Worm (Caenorhabditis elegans) whole organism, L4 larva: ENCODE results near the gene lgc-36.

Experiments
- F10B5.3 ChIP-seq: sonication (generic microtip); optimal IDR thresholded peaks from 2 replicates; lab custom pipeline; 2016; ENCODE audit warnings: mild to moderate bottlenecking, missing genetic modification characterization, missing compliant biosample characterization
- aly-2 ChIP-seq: sonication (generic microtip); optimal IDR thresholded peaks from 2 replicates; lab custom pipeline; 2018; ENCODE audit warnings: missing biosample characterization, missing genetic modification characterization
- ces-1 ChIP-seq: fragments of 150-350 bp; sonication (generic microtip); optimal IDR thresholded peaks from 4 replicates; lab custom pipeline; 2014; ENCODE audit warnings: missing biosample characterization, missing genetic modification reagents, missing genetic modification characterization
- fkh-10 ChIP-seq: fragments of 150-350 bp; optimal IDR thresholded peaks from 2 replicates; lab custom pipeline; 2014; ENCODE audit warnings: missing biosample characterization, missing genetic modification reagents, missing genetic modification characterization
- hif-1 ChIP-seq, 2 experiments: sonication (generic microtip); optimal IDR thresholded peaks; 2 replicates each; lab custom pipeline; 2016 to 2017; ENCODE audit warnings: missing compliant biosample characterization in 2 of 2, missing genetic modification characterization in 2 of 2, missing genetic modification reagents in 2 of 2, missing genotype in 2 of 2, mild to moderate bottlenecking in 1 of 2
- lsy-2 ChIP-seq, 2 experiments: fragments of 150-350 bp in 1 of 2; sonication (generic microtip) in 1 of 2; optimal IDR thresholded peaks; 2 replicates each; lab custom pipeline; 2014 to 2017; ENCODE audit warnings: missing biosample characterization in 2 of 2, missing genetic modification characterization in 2 of 2
- nhr-111 ChIP-seq: fragments of 200-800 bp; sonication (Bioruptor generic); optimal IDR thresholded peaks from 2 replicates; lab custom pipeline; 2018; ENCODE audit warnings: mild to moderate bottlenecking, missing genetic modification characterization, missing compliant biosample characterization
- pqm-1 ChIP-seq: sonication (generic microtip); optimal IDR thresholded peaks from 2 replicates; lab custom pipeline; 2017; ENCODE audit warnings: missing biosample characterization, missing genetic modification characterization
- snpc-4 ChIP-seq: fragments of 150-350 bp; optimal IDR thresholded peaks from 2 replicates; lab custom pipeline; 2014; ENCODE audit warnings: missing biosample characterization, missing genetic modification characterization
- unc-62 ChIP-seq, 3 experiments: fragments of 150-350 bp in 1 of 3; sonication (generic microtip); optimal IDR thresholded peaks in 2 of 3; peaks in 1 of 3; 1 replicate in 1 of 3; 2 replicates in 2 of 3; lab custom pipeline; 2014 to 2017; ENCODE audit warnings: missing biosample characterization in 3 of 3, missing genetic modification characterization in 3 of 3, missing genetic modification reagents in 3 of 3, missing genotype in 1 of 3
- zip-11 ChIP-seq: fragments of 200-800 bp; sonication (Bioruptor generic); IDR thresholded peaks from 2 replicates; pipeline ENCODE4 v1.3.6; 2022; ENCODE audit warnings: missing genetic modification characterization, missing compliant biosample characterization

DNA sequence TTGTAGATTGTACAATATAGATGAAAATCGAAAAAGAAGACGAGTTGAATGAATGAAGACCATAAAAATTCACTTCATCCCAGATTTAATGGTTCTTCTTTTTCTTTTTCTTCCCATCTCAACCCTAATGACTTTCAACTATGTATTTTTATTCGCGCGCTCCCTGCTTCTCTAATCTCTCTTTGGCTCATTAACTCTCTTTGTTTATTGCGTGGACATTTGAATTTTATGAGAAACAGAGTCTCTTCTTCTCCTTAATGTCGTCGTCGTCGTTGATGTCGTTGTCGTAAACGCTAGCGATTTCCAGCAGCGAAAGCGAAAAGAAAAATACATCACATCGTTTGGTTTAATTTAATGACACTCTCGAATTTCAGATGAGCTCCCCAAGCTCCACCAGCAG, 44.2 kb downstream of the lgc-36 start:
- TF ChIP-seq F10B5.3: no peak
- no peak for TF ChIP-seq unc-62 (GFP tag; optimal IDR thresholded peaks at IDR 0.05 in 1 of 2; lab: Kevin White, UChicago)
- TF ChIP-seq unc-62 (tag; optimal IDR thresholded peaks at IDR 0.05; lab: Kevin White, UChicago): no peak
- TF ChIP-seq nhr-111 (GFP tag; lab: Kevin White, UChicago): no peak
- TF ChIP-seq snpc-4 (tag; lab: Kevin White, UChicago): no peak
- no peak for TF ChIP-seq aly-2 (tag; lab: Kevin White, UChicago)
- TF ChIP-seq ces-1: no peak
- no peak for TF ChIP-seq pqm-1
- TF ChIP-seq lsy-2 (tag; optimal IDR thresholded peaks at IDR 0.05; lab: Kevin White, UChicago): no peak
- no peak for TF ChIP-seq zip-11 (GFP tag; lab: Robert Waterston, UW)
- TF ChIP-seq fkh-10: no peak
- TF ChIP-seq hif-1 (tag; optimal IDR thresholded peaks at IDR 0.05; lab: Kevin White, UChicago): no peak
